Worm (Caenorhabditis elegans) whole organism, mixed stage, embryonic: ENCODE measurements around the gene clc-13.

ENCODE experiments used
- M03D4.4 ChIP-seq: sonication (generic microtip); optimal IDR thresholded peaks from 2 replicates; lab custom pipeline; 2017; ENCODE audit warnings: mild to moderate bottlenecking, missing genetic modification characterization, missing compliant biosample characterization
- ceh-39 ChIP-seq: fragments of 150-350 bp; optimal IDR thresholded peaks from 2 replicates; lab custom pipeline; 2014; ENCODE audit warnings: missing biosample characterization, missing genetic modification characterization
- ceh-43 ChIP-seq: fragments of 200-800 bp; sonication (Bioruptor generic); optimal IDR thresholded peaks from 2 replicates; lab custom pipeline; 2018; ENCODE audit warnings: mild to moderate bottlenecking, missing genetic modification characterization, moderate library complexity, missing compliant biosample characterization
- ceh-83 ChIP-seq: fragments of 200-800 bp; sonication (Bioruptor generic); optimal IDR thresholded peaks from 2 replicates; lab custom pipeline; 2018; ENCODE audit warnings: mild to moderate bottlenecking, missing genetic modification characterization, missing compliant biosample characterization
- ces-1 ChIP-seq: fragments of 150-350 bp; optimal IDR thresholded peaks from 2 replicates; lab custom pipeline; 2014; ENCODE audit warnings: missing biosample characterization, missing genetic modification reagents, missing genetic modification characterization
- cnd-1 ChIP-seq: fragments of 200-800 bp; sonication (Bioruptor generic); optimal IDR thresholded peaks from 2 replicates; lab custom pipeline; 2018; ENCODE audit warnings: mild to moderate bottlenecking, missing genetic modification characterization, missing compliant biosample characterization
- drap-1 ChIP-seq: fragments of 200-800 bp; sonication (Bioruptor generic); optimal IDR thresholded peaks from 3 replicates; lab custom pipeline; 2018; ENCODE audit warnings: mild to moderate bottlenecking, missing genetic modification characterization, missing compliant biosample characterization
- elt-1 ChIP-seq: sonication (generic microtip); optimal IDR thresholded peaks from 2 replicates; lab custom pipeline; 2017; ENCODE audit warnings: missing genetic modification characterization, mild to moderate bottlenecking, missing compliant biosample characterization, antibody characterized with exemption, moderate library complexity, borderline replicate concordance; ENCODE audit not compliant: insufficient read depth
- elt-3 ChIP-seq: fragments of 150-350 bp; optimal IDR thresholded peaks from 2 replicates; lab custom pipeline; 2014; ENCODE audit warnings: missing biosample characterization, missing genetic modification characterization
- flh-1 ChIP-seq: fragments of 200-800 bp; sonication (Bioruptor generic); optimal IDR thresholded peaks from 2 replicates; lab custom pipeline; 2018; ENCODE audit warnings: mild to moderate bottlenecking, missing genetic modification characterization, moderate library complexity, missing compliant biosample characterization
- ham-2 ChIP-seq: fragments of 200-800 bp; sonication (Bioruptor generic); optimal IDR thresholded peaks from 2 replicates; lab custom pipeline; 2018; ENCODE audit warnings: mild to moderate bottlenecking, missing genetic modification characterization, missing compliant biosample characterization
- hlh-1 ChIP-seq: fragments of 150-350 bp; optimal IDR thresholded peaks from 2 replicates; lab custom pipeline; 2014; ENCODE audit warnings: missing biosample characterization, missing genetic modification reagents, missing genetic modification characterization
- lin-13 ChIP-seq: fragments of 150-350 bp; optimal IDR thresholded peaks from 2 replicates; lab custom pipeline; 2014; ENCODE audit warnings: missing biosample characterization, missing genetic modification characterization
- lin-32 ChIP-seq: fragments of 200-800 bp; sonication (Bioruptor generic); optimal IDR thresholded peaks from 2 replicates; lab custom pipeline; 2018; ENCODE audit warnings: mild to moderate bottlenecking, missing genetic modification characterization, missing compliant biosample characterization
- lsy-2 ChIP-seq: fragments of 150-350 bp; optimal IDR thresholded peaks from 2 replicates; lab custom pipeline; 2014; ENCODE audit warnings: missing biosample characterization, missing genetic modification characterization
- mab-5 ChIP-seq: fragments of 150-350 bp; optimal IDR thresholded peaks from 2 replicates; lab custom pipeline; 2014; ENCODE audit warnings: missing biosample characterization, missing genetic modification characterization
- mep-1 ChIP-seq: fragments of 150-350 bp; optimal IDR thresholded peaks from 2 replicates; lab custom pipeline; 2017; ENCODE audit warnings: missing biosample characterization, missing genetic modification reagents, missing genetic modification characterization, inconsistent platforms
- mls-2 ChIP-seq: sonication (generic microtip); optimal IDR thresholded peaks from 2 replicates; lab custom pipeline; 2016; ENCODE audit warnings: mild to moderate bottlenecking, missing genetic modification characterization, moderate library complexity, missing compliant biosample characterization
- nhr-12 ChIP-seq: fragments of 150-350 bp; optimal IDR thresholded peaks from 2 replicates; lab custom pipeline; 2014; ENCODE audit warnings: missing biosample characterization, missing genetic modification characterization
- nhr-237 ChIP-seq: fragments of 150-350 bp; optimal IDR thresholded peaks from 2 replicates; lab custom pipeline; 2014; ENCODE audit warnings: missing biosample characterization, missing genetic modification characterization
- nhr-28 ChIP-seq: fragments of 150-350 bp; optimal IDR thresholded peaks from 2 replicates; lab custom pipeline; 2014; ENCODE audit warnings: missing biosample characterization, missing genetic modification characterization
- nhr-76 ChIP-seq: sonication (generic microtip); optimal IDR thresholded peaks from 2 replicates; lab custom pipeline; 2017; ENCODE audit warnings: missing biosample characterization, missing genetic modification characterization
- pha-4 ChIP-seq: fragments of 150-350 bp; optimal IDR thresholded peaks from 2 replicates; lab custom pipeline; 2018; ENCODE audit warnings: missing biosample characterization, missing genetic modification reagents, missing genetic modification characterization
- sem-2 ChIP-seq: fragments of 200-800 bp; sonication (Bioruptor generic); optimal IDR thresholded peaks from 2 replicates; lab custom pipeline; 2018; ENCODE audit warnings: mild to moderate bottlenecking, missing genetic modification characterization, missing compliant biosample characterization
- snpc-4 ChIP-seq: fragments of 150-350 bp; optimal IDR thresholded peaks from 2 replicates; lab custom pipeline; 2014; ENCODE audit warnings: missing biosample characterization, missing genetic modification characterization
- sptf-1 ChIP-seq: sonication (generic microtip); optimal IDR thresholded peaks from 2 replicates; lab custom pipeline; 2017; ENCODE audit warnings: mild to moderate bottlenecking, missing genetic modification characterization, moderate library complexity, missing compliant biosample characterization
- tbx-8 ChIP-seq: fragments of 200-800 bp; sonication (Bioruptor generic); optimal IDR thresholded peaks from 2 replicates; lab custom pipeline; 2018; ENCODE audit warnings: mild to moderate bottlenecking, missing genetic modification characterization, moderate library complexity, missing compliant biosample characterization
- unc-120 ChIP-seq: sonication (generic microtip); optimal IDR thresholded peaks from 2 replicates; lab custom pipeline; 2017; ENCODE audit warnings: missing genetic modification characterization, missing compliant biosample characterization; ENCODE audit not compliant: poor library complexity, severe bottlenecking
- unc-39 ChIP-seq: fragments of 150-350 bp; optimal IDR thresholded peaks from 2 replicates; lab custom pipeline; 2014; ENCODE audit warnings: missing biosample characterization, missing genetic modification characterization
- unc-62 ChIP-seq: fragments of 150-350 bp; optimal IDR thresholded peaks from 2 replicates; lab custom pipeline; 2014; ENCODE audit warnings: missing biosample characterization, missing genetic modification reagents, missing genetic modification characterization
- zip-8 ChIP-seq: fragments of 150-350 bp; optimal IDR thresholded peaks from 2 replicates; lab custom pipeline; 2014; ENCODE audit warnings: missing biosample characterization, missing genetic modification characterization
- ztf-11 ChIP-seq: fragments of 150-350 bp; optimal IDR thresholded peaks from 2 replicates; lab custom pipeline; 2014; ENCODE audit warnings: missing biosample characterization, missing genetic modification characterization

The clc-13 gene

DNA sequence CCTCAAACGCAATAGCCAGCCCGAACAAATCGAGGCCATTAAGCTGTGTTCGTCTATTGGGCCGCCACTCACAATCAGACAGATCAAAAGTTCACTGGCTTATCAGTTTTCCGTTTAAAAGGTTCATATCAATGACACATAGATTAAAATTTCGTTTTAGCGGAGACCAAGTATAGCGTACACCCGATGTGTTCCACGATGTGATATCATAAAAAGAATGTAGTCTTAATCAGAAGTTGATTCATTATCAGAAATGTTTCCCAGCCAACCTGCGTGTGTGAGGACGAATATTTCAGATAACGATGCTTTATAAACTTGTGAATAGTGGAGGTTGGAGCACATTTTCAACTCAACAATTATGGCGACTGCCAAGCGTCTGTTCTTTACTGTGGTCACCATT, at the start of gene clc-13:
Gene clc-13, plus strand, starts transcription at position 359 of the 400 bp plus-strand sequence.
- no peak for TF ChIP-seq unc-39 (tag; lab: Kevin White, UChicago)
- no peak for TF ChIP-seq unc-120
- no peak for TF ChIP-seq ceh-39 (tag; lab: Kevin White, UChicago)
- no peak for TF ChIP-seq snpc-4 (tag; lab: Kevin White, UChicago)
- TF ChIP-seq ceh-43 (GFP tag; lab: Kevin White, UChicago): no peak
- no peak for TF ChIP-seq mab-5 (tag; lab: Kevin White, UChicago)
- TF ChIP-seq flh-1 (GFP tag; lab: Kevin White, UChicago): no peak
- no peak for TF ChIP-seq ces-1 (GFP tag; lab: Kevin White, UChicago)
- no peak for TF ChIP-seq ham-2 (GFP tag; lab: Kevin White, UChicago)
- TF ChIP-seq lsy-2 (tag; lab: Kevin White, UChicago): no peak
- no peak for TF ChIP-seq pha-4 (tag; lab: Kevin White, UChicago)
- no peak for TF ChIP-seq nhr-28
- no peak for TF ChIP-seq zip-8 (tag; lab: Kevin White, UChicago)
- TF ChIP-seq ztf-11 (tag; lab: Kevin White, UChicago): no peak
- TF ChIP-seq elt-1 (tag; lab: Kevin White, UChicago): no peak
- no peak for TF ChIP-seq nhr-237 (tag; lab: Kevin White, UChicago)
- TF ChIP-seq M03D4.4: no peak
- TF ChIP-seq elt-3 (tag; lab: Kevin White, UChicago): no peak
- TF ChIP-seq sem-2 (GFP tag; lab: Kevin White, UChicago): no peak
- TF ChIP-seq nhr-12: no peak

DNA sequence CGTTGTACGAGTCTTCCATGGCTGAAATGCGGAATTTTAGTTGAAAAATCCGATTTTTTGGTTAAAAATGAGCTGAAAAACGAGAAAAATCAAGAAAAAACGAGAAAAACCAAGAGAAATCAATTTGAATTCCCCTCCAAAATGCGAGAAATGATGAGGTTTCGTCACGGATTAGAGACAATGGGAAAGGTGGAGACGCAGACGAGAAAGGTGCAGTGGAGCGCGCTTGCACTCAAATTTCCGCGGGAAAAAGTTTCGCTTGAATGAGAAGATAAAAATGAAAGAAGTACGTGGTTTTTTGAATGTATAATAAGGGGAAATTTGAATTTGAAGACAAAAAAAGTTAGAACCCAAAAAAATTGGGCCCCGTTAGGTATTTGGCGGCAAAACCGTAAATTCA, 48.6 kb upstream of the clc-13 start, which contains the start of gene efl-1:
Gene efl-1, minus strand, starts transcription at position 21 of the 400 bp plus-strand sequence.
- TF ChIP-seq ham-2 (GFP tag; lab: Kevin White, UChicago) (no peak), mab-5 (tag; lab: Kevin White, UChicago) (peak; percentile 52), tbx-8 (GFP tag; lab: Kevin White, UChicago) (no peak), unc-62 (GFP tag; lab: Kevin White, UChicago) (peak; percentile 36), sem-2 (GFP tag; lab: Kevin White, UChicago) (no peak), elt-3 (tag; lab: Kevin White, UChicago) (peak; percentile 47), unc-120 (no peak), pha-4 (tag; lab: Kevin White, UChicago) (peak; percentile 58), lin-13 (tag; lab: Kevin White, UChicago) (peak; percentile 88), ztf-11 (tag; lab: Kevin White, UChicago) (peak; percentile 37), snpc-4 (tag; lab: Kevin White, UChicago) (no peak), drap-1 (GFP tag; lab: Kevin White, UChicago) (peak; percentile 77), ces-1 (GFP tag; lab: Kevin White, UChicago) (peak; percentile 96), sptf-1 (tag; lab: Kevin White, UChicago) (peak; percentile 37), ceh-39 (tag; lab: Kevin White, UChicago) (peak; percentile 31), lin-32 (no peak), cnd-1 (tag; lab: Kevin White, UChicago) (no peak), nhr-237 (tag; lab: Kevin White, UChicago) (peak; percentile 88), nhr-76 (no peak), lsy-2 (tag; lab: Kevin White, UChicago) (peak; percentile 82), zip-8 (tag; lab: Kevin White, UChicago) (no peak), hlh-1 (tag; lab: Kevin White, UChicago) (peak; percentile 33), nhr-12 (no peak), mep-1 (tag; lab: Kevin White, UChicago) (peak; percentile 98), ceh-83 (GFP tag; lab: Kevin White, UChicago) (no peak), ceh-43 (GFP tag; lab: Kevin White, UChicago) (no peak), M03D4.4 (no peak)

DNA sequence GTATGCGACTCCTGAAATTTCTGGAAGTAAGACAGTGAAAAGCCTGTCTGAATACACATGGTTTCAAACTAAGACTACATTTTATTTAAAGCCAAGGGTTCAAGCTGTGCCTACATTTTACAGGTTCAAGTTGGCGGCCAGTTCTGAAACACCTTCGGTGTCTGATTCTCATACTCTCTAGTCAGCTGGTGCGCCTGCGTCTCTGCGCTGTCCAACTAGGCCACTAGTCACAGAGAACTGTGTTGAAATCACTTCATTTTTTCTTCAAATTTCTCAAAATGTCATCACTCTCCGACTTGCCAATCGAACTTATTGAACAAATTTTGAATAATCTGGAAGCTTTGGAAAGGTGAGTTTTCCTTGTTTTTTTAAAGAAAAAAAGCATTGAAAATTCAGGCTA, 47.6 kb upstream of the clc-13 start, which contains the start of gene fbxa-90:
Gene fbxa-90, plus strand, starts transcription at position 179 of the 400 bp plus-strand sequence.
- no peak for TF ChIP-seq ham-2 (GFP tag; lab: Kevin White, UChicago)
- TF ChIP-seq flh-1 (GFP tag; lab: Kevin White, UChicago): no peak
- no peak for TF ChIP-seq mls-2 (tag; lab: Kevin White, UChicago)
- TF ChIP-seq nhr-76: no peak
- no peak for TF ChIP-seq unc-120
- no peak for TF ChIP-seq elt-1 (tag; lab: Kevin White, UChicago)
- no peak for TF ChIP-seq drap-1 (GFP tag; lab: Kevin White, UChicago)
- TF ChIP-seq nhr-12: no peak
- no peak for TF ChIP-seq snpc-4 (tag; lab: Kevin White, UChicago)
- no peak for TF ChIP-seq lin-13 (tag; lab: Kevin White, UChicago)
